Fruit fly (Drosophila melanogaster) whole organism, embryonic: Measurements from ENCODE around the gene ImpE1.

Experiments used
- Antp ChIP-seq: fragments of 200-800 bp; sonication (Bioruptor generic); optimal IDR thresholded peaks from 3 replicates; lab custom pipeline; 2016; ENCODE audit warnings: missing biosample characterization, missing genetic modification characterization
- Bdp1 ChIP-seq: fragments of 200-800 bp; sonication (Bioruptor generic); optimal IDR thresholded peaks from 3 replicates; lab custom pipeline; 2016; ENCODE audit warnings: missing biosample characterization, missing genetic modification characterization
- Blimp-1 ChIP-seq: fragments of 200-800 bp; sonication (Bioruptor generic); optimal IDR thresholded peaks from 3 replicates; lab custom pipeline; 2018; ENCODE audit warnings: missing biosample characterization, missing genetic modification characterization, mild to moderate bottlenecking, moderate library complexity, missing genetic modification reagents
- CG10431 ChIP-seq: fragments of 200-800 bp; sonication (Bioruptor generic); optimal IDR thresholded peaks from 3 replicates; lab custom pipeline; 2018; ENCODE audit warnings: missing biosample characterization, mild to moderate bottlenecking, missing genetic modification characterization
- CG11696 ChIP-seq: fragments of 200-800 bp; sonication (Bioruptor generic); IDR thresholded peaks from 2 replicates; pipeline ENCODE4 v1.3.6; 2022; ENCODE audit warnings: missing biosample characterization, missing genetic modification characterization
- CG12236 ChIP-seq: fragments of 200-800 bp; sonication (Bioruptor generic); optimal IDR thresholded peaks from 2 replicates; lab custom pipeline; 2016; ENCODE audit warnings: missing biosample characterization, missing genetic modification characterization
- CG13123 ChIP-seq: fragments of 200-800 bp; sonication (Bioruptor generic); optimal IDR thresholded peaks from 2 replicates; lab custom pipeline; 2016; ENCODE audit warnings: missing biosample characterization, missing genetic modification characterization
- CG15269 ChIP-seq: fragments of 200-800 bp; sonication (Bioruptor generic); optimal IDR thresholded peaks from 2 replicates; lab custom pipeline; 2018; ENCODE audit warnings: missing biosample characterization, mild to moderate bottlenecking, missing genetic modification characterization, moderate library complexity
- CG15601 ChIP-seq: fragments of 200-800 bp; sonication (Bioruptor generic); optimal IDR thresholded peaks from 3 replicates; lab custom pipeline; 2019; ENCODE audit warnings: missing biosample characterization, mild to moderate bottlenecking, missing genetic modification characterization, moderate library complexity
- CG1603 ChIP-seq: fragments of 200-800 bp; sonication (Bioruptor generic); optimal IDR thresholded peaks from 2 replicates; lab custom pipeline; 2019; ENCODE audit warnings: missing biosample characterization, mild to moderate bottlenecking, missing genetic modification characterization, moderate library complexity
- CG17568 ChIP-seq: fragments of 200-800 bp; sonication (Bioruptor generic); optimal IDR thresholded peaks from 2 replicates; lab custom pipeline; 2018; ENCODE audit warnings: missing biosample characterization, mild to moderate bottlenecking, missing genetic modification characterization, moderate library complexity
- CG18599 ChIP-seq: fragments of 200-800 bp; sonication (Bioruptor generic); optimal IDR thresholded peaks from 3 replicates; lab custom pipeline; 2017; ENCODE audit warnings: missing biosample characterization, missing genetic modification characterization, mild to moderate bottlenecking, moderate library complexity, missing genetic modification reagents
- CG3407 ChIP-seq: fragments of 200-800 bp; sonication (Bioruptor generic); optimal IDR thresholded peaks from 2 replicates; lab custom pipeline; 2018; ENCODE audit warnings: missing biosample characterization, mild to moderate bottlenecking, missing genetic modification characterization
- CG42726 ChIP-seq: fragments of 200-800 bp; sonication (Bioruptor generic); IDR thresholded peaks from 2 replicates; pipeline ENCODE4 v1.3.6; 2022; ENCODE audit warnings: missing biosample characterization, missing genetic modification characterization; ENCODE audit not compliant: partially characterized antibody
- CG4282 ChIP-seq: fragments of 200-800 bp; sonication (Bioruptor generic); optimal IDR thresholded peaks from 2 replicates; lab custom pipeline; 2016; ENCODE audit warnings: missing biosample characterization, missing genetic modification characterization
- CG4424 ChIP-seq: fragments of 200-800 bp; sonication (Bioruptor generic); optimal IDR thresholded peaks from 3 replicates; lab custom pipeline; 2016; ENCODE audit warnings: missing biosample characterization, missing genetic modification characterization
- CG4617 ChIP-seq: fragments of 200-800 bp; sonication (Bioruptor generic); optimal IDR thresholded peaks from 3 replicates; lab custom pipeline; 2016; ENCODE audit warnings: missing biosample characterization, missing genetic modification characterization, borderline replicate concordance
- CG4707 ChIP-seq: fragments of 200-800 bp; sonication (Bioruptor generic); optimal IDR thresholded peaks from 2 replicates; lab custom pipeline; 2018; ENCODE audit warnings: missing biosample characterization, mild to moderate bottlenecking, missing genetic modification characterization, moderate library complexity
- CG6254 ChIP-seq: fragments of 200-800 bp; sonication (Bioruptor generic); optimal IDR thresholded peaks from 3 replicates; lab custom pipeline; 2017; ENCODE audit warnings: mild to moderate bottlenecking, missing biosample characterization, missing genetic modification reagents, missing genetic modification characterization
- CG6654 ChIP-seq: fragments of 200-800 bp; sonication (Bioruptor generic); optimal IDR thresholded peaks from 2 replicates; lab custom pipeline; 2017; ENCODE audit warnings: missing biosample characterization, mild to moderate bottlenecking, missing genetic modification characterization
- CG6683 ChIP-seq: fragments of 200-800 bp; sonication (Bioruptor generic); optimal IDR thresholded peaks from 2 replicates; lab custom pipeline; 2017; ENCODE audit warnings: missing biosample characterization, mild to moderate bottlenecking, missing genetic modification characterization, missing genetic modification reagents
- CG7928 ChIP-seq: fragments of 200-800 bp; sonication (Bioruptor generic); optimal IDR thresholded peaks from 2 replicates; lab custom pipeline; 2017; ENCODE audit warnings: missing biosample characterization, mild to moderate bottlenecking, missing genetic modification characterization
- CG8765 ChIP-seq: fragments of 200-800 bp; sonication (Bioruptor generic); IDR thresholded peaks from 2 replicates; pipeline ENCODE4 v1.3.6; 2022; ENCODE audit warnings: missing biosample characterization, missing genetic modification characterization
- CG9876 ChIP-seq: fragments of 200-800 bp; sonication (Bioruptor generic); optimal IDR thresholded peaks from 2 replicates; lab custom pipeline; 2016; ENCODE audit warnings: missing biosample characterization, missing genetic modification characterization
- CG9932 ChIP-seq: fragments of 200-800 bp; sonication (Bioruptor generic); IDR thresholded peaks from 2 replicates; pipeline ENCODE4 v1.3.6; 2022; ENCODE audit warnings: missing biosample characterization, missing genetic modification characterization
- Dref ChIP-seq: fragments of 200-800 bp; sonication (Bioruptor generic); IDR thresholded peaks from 2 replicates; pipeline ENCODE4 v1.3.6; 2022; ENCODE audit warnings: missing biosample characterization, missing genetic modification characterization
- Meics ChIP-seq: fragments of 200-800 bp; sonication (Bioruptor generic); optimal IDR thresholded peaks from 2 replicates; lab custom pipeline; 2017; ENCODE audit warnings: missing biosample characterization, mild to moderate bottlenecking, missing genetic modification characterization
- Poxn ChIP-seq: fragments of 200-800 bp; sonication (Bioruptor generic); IDR thresholded peaks from 2 replicates; pipeline ENCODE4 v1.3.6; 2022; ENCODE audit warnings: missing biosample characterization, missing genetic modification characterization
- Rx ChIP-seq: fragments of 200-800 bp; sonication (Bioruptor generic); IDR thresholded peaks from 2 replicates; pipeline ENCODE4 v1.3.6; 2022; ENCODE audit warnings: missing biosample characterization, missing genetic modification characterization
- Scr ChIP-seq: fragments of 200-800 bp; sonication (Bioruptor generic); IDR thresholded peaks from 2 replicates; pipeline ENCODE4 v1.3.6; 2022; ENCODE audit warnings: missing biosample characterization, missing genetic modification characterization; ENCODE audit not compliant: partially characterized antibody
- Six4 ChIP-seq: fragments of 200-800 bp; sonication (Bioruptor generic); optimal IDR thresholded peaks from 2 replicates; lab custom pipeline; 2016; ENCODE audit warnings: missing biosample characterization, missing genetic modification characterization
- Spps ChIP-seq: fragments of 200-800 bp; sonication (Bioruptor generic); optimal IDR thresholded peaks from 2 replicates; lab custom pipeline; 2018; ENCODE audit warnings: missing biosample characterization, mild to moderate bottlenecking, missing genetic modification characterization
- TFAM ChIP-seq: fragments of 200-800 bp; sonication (Bioruptor generic); optimal IDR thresholded peaks from 2 replicates; lab custom pipeline; 2017; ENCODE audit warnings: missing biosample characterization, missing genetic modification characterization, inconsistent platforms
- ash1 ChIP-seq: fragments of 200-800 bp; sonication (Bioruptor generic); optimal IDR thresholded peaks from 2 replicates; lab custom pipeline; 2018; ENCODE audit warnings: missing biosample characterization, mild to moderate bottlenecking, missing genetic modification characterization
- bowl ChIP-seq: fragments of 200-800 bp; sonication (Bioruptor generic); IDR thresholded peaks from 2 replicates; pipeline ENCODE4 v1.3.6; 2022; ENCODE audit warnings: missing biosample characterization, missing genetic modification characterization
- caup ChIP-seq: fragments of 200-800 bp; sonication (Bioruptor generic); optimal IDR thresholded peaks from 3 replicates; lab custom pipeline; 2017; ENCODE audit warnings: missing biosample characterization, mild to moderate bottlenecking, missing genetic modification characterization, moderate library complexity; ENCODE audit not compliant: severe bottlenecking
- chm ChIP-seq: fragments of 200-800 bp; sonication (Bioruptor generic); IDR thresholded peaks from 2 replicates; pipeline ENCODE4 v1.3.6; 2022; ENCODE audit warnings: missing biosample characterization, missing genetic modification characterization
- ci ChIP-seq: fragments of 200-800 bp; sonication (Bioruptor generic); IDR thresholded peaks from 3 replicates; pipeline ENCODE4 v1.3.6; 2022; ENCODE audit warnings: missing biosample characterization, missing genetic modification characterization
- da ChIP-seq: fragments of 200-800 bp; sonication (Bioruptor generic); optimal IDR thresholded peaks from 2 replicates; lab custom pipeline; 2016; ENCODE audit warnings: missing biosample characterization, missing genetic modification characterization
- dan ChIP-seq: fragments of 200-800 bp; sonication (Bioruptor generic); IDR thresholded peaks from 2 replicates; pipeline ENCODE4 v1.3.6; 2022; ENCODE audit warnings: missing biosample characterization, missing genetic modification characterization
- dati ChIP-seq: fragments of 200-800 bp; sonication (Bioruptor generic); IDR thresholded peaks from 2 replicates; pipeline ENCODE4 v1.3.6; 2022; ENCODE audit warnings: missing biosample characterization, missing genetic modification characterization
- fru ChIP-seq: fragments of >200 bp; optimal IDR thresholded peaks from 2 replicates; lab custom pipeline; 2017
- gfzf ChIP-seq: fragments of 200-800 bp; sonication (Bioruptor generic); optimal IDR thresholded peaks from 2 replicates; lab custom pipeline; 2016; ENCODE audit warnings: missing biosample characterization, mild to moderate bottlenecking, missing genetic modification characterization, moderate library complexity
- odd ChIP-seq: fragments of 200-800 bp; sonication (Bioruptor generic); optimal IDR thresholded peaks from 2 replicates; lab custom pipeline; 2017; ENCODE audit warnings: missing biosample characterization, mild to moderate bottlenecking, missing genetic modification characterization
- org-1 ChIP-seq: fragments of 200-800 bp; sonication (Bioruptor generic); optimal IDR thresholded peaks from 2 replicates; lab custom pipeline; 2017; ENCODE audit warnings: missing biosample characterization, missing genetic modification characterization
- peb ChIP-seq: fragments of 200-800 bp; sonication (Bioruptor generic); IDR thresholded peaks from 2 replicates; pipeline ENCODE4 v1.3.6; 2022; ENCODE audit warnings: missing biosample characterization, missing genetic modification characterization
- prd ChIP-seq, 3 experiments: fragments of >200 bp in 2 of 3; fragments of 200-800 bp in 1 of 3; sonication (Bioruptor generic) in 1 of 3; optimal IDR thresholded peaks in 2 of 3; IDR thresholded peaks in 1 of 3; 2 replicates in 2 of 3; 3 replicates in 1 of 3; pipeline versions ENCODE4 v1.3.6 to Lab custom; 2017 to 2022; ENCODE audit warnings: missing biosample characterization in 1 of 3, missing genetic modification characterization in 1 of 3
- psq ChIP-seq: fragments of 200-800 bp; sonication (Bioruptor generic); optimal IDR thresholded peaks from 2 replicates; lab custom pipeline; 2017; ENCODE audit warnings: missing biosample characterization, missing genetic modification characterization
- shn ChIP-seq: fragments of 200-800 bp; sonication (Bioruptor generic); optimal IDR thresholded peaks from 3 replicates; lab custom pipeline; 2016; ENCODE audit warnings: missing biosample characterization, missing genetic modification characterization
- sr ChIP-seq: fragments of 200-800 bp; sonication (Bioruptor generic); IDR thresholded peaks from 3 replicates; pipeline ENCODE4 v1.3.6; 2022; ENCODE audit warnings: missing biosample characterization, missing genetic modification characterization

ImpE1 gene

dm6 chr3L:8379161-8379560, 7.0 kb downstream of the ImpE1 start (continued):
- TF ChIP-seq CG6254 (GFP tag; lab: Kevin White, UChicago): peak; percentile 29
- no peak for TF ChIP-seq fru (lab: Kevin White, UChicago)
- no peak for TF ChIP-seq org-1
- no peak for TF ChIP-seq odd (GFP tag; lab: Kevin White, UChicago)
- no peak for TF ChIP-seq CG13123 (GFP tag; lab: Kevin White, UChicago)
- TF ChIP-seq Dref (GFP tag; lab: Robert Waterston, UW): no peak
- peak; percentile 46 for TF ChIP-seq Blimp-1 (GFP tag; lab: Kevin White, UChicago)
- no peak for TF ChIP-seq CG6683
- TF ChIP-seq peb (GFP tag; lab: Robert Waterston, UW): no peak
- no peak for TF ChIP-seq TFAM (GFP tag; lab: Kevin White, UChicago)
- no peak for TF ChIP-seq CG8765 (GFP tag; lab: Robert Waterston, UW)
- no peak for TF ChIP-seq gfzf (GFP tag; lab: Kevin White, UChicago)
- no peak for TF ChIP-seq Rx (GFP tag; lab: Robert Waterston, UW)
- no peak for TF ChIP-seq ash1 (GFP tag; lab: Kevin White, UChicago)
- TF ChIP-seq CG11696 (GFP tag; lab: Robert Waterston, UW): no peak
- TF ChIP-seq CG15269: no peak
- TF ChIP-seq CG4617 (GFP tag; lab: Kevin White, UChicago): no peak
- peak; percentile 46 for TF ChIP-seq CG3407
- no peak for TF ChIP-seq bowl (GFP tag; lab: Robert Waterston, UW)
- TF ChIP-seq CG9932 (GFP tag; lab: Robert Waterston, UW): no peak
- no peak for TF ChIP-seq CG9876 (GFP tag; lab: Kevin White, UChicago)
- TF ChIP-seq CG10431 (GFP tag; lab: Kevin White, UChicago): peak; percentile 9
- no peak for TF ChIP-seq CG7928 (GFP tag; lab: Kevin White, UChicago)
- TF ChIP-seq CG17568 (GFP tag; lab: Kevin White, UChicago): no peak
- no peak for TF ChIP-seq Meics (GFP tag; lab: Kevin White, UChicago)
- peak; percentile 21 for TF ChIP-seq CG4707 (GFP tag; lab: Kevin White, UChicago)
- no peak for TF ChIP-seq sr (GFP tag; lab: Robert Waterston, UW)
- TF ChIP-seq dan: no peak
- peak; percentile 34 for TF ChIP-seq CG15601
- TF ChIP-seq CG12236: no peak
- TF ChIP-seq prd (optimal IDR thresholded peaks at IDR 0.05; lab: Kevin White, UChicago): no peak
- no peak for TF ChIP-seq prd (GFP tag; IDR thresholded peaks at IDR 0.05; lab: Robert Waterston, UW)
- no peak for TF ChIP-seq Six4
- TF ChIP-seq caup (GFP tag; lab: Kevin White, UChicago): no peak
- no peak for TF ChIP-seq shn (GFP tag; lab: Kevin White, UChicago)
- TF ChIP-seq dati (GFP tag; lab: Robert Waterston, UW): no peak
- TF ChIP-seq da: no peak
- peak; percentile 50; the same call in 2 of the 3 replicates for TF ChIP-seq ci (GFP tag; lab: Robert Waterston, UW)
- TF ChIP-seq Antp (GFP tag; lab: Kevin White, UChicago): no peak
- TF ChIP-seq Spps (tag; lab: Kevin White, UChicago): peak; percentile 1
- no peak for TF ChIP-seq Scr
- TF ChIP-seq CG4282 (GFP tag; lab: Kevin White, UChicago): no peak
- TF ChIP-seq CG42726 (GFP tag; lab: Robert Waterston, UW): no peak
- TF ChIP-seq Poxn (GFP tag; lab: Robert Waterston, UW): no peak
- peak; percentile 63 for TF ChIP-seq CG1603 (tag; lab: Kevin White, UChicago)
- TF ChIP-seq CG18599 (GFP tag; lab: Kevin White, UChicago): no peak
- peak; percentile 27; the same call in 1 of the 2 replicates for TF ChIP-seq chm (GFP tag; lab: Robert Waterston, UW)
- TF ChIP-seq CG6654: no peak
- no peak for TF ChIP-seq psq (GFP tag; lab: Kevin White, UChicago)
- no peak for TF ChIP-seq Bdp1 (GFP tag; lab: Kevin White, UChicago)
- TF ChIP-seq CG4424 (GFP tag; lab: Kevin White, UChicago): no peak
